Worm (Caenorhabditis elegans) whole organism, L3 larva: ENCODE measurements around the gene vmo-1.
"Not testable (repeated sequence)": the region's sequence is repeated elsewhere in the genome, so short reads cannot be mapped to it uniquely, and the experiment has no call there.

Experiments used
- egl-27 ChIP-seq: sonication (generic microtip); optimal IDR thresholded peaks from 4 replicates; lab custom pipeline; 2017; ENCODE audit warnings: missing biosample characterization, missing genetic modification reagents, missing genetic modification characterization
- fos-1 ChIP-seq: fragments of 150-350 bp; optimal IDR thresholded peaks from 2 replicates; lab custom pipeline; 2014; ENCODE audit warnings: missing biosample characterization, missing genetic modification characterization
- jun-1 ChIP-seq: fragments of 150-350 bp; optimal IDR thresholded peaks from 2 replicates; lab custom pipeline; 2014; ENCODE audit warnings: missing biosample characterization, missing genetic modification reagents, missing genetic modification characterization
- mdl-1 ChIP-seq: fragments of 150-350 bp; optimal IDR thresholded peaks from 2 replicates; lab custom pipeline; 2014; ENCODE audit warnings: missing biosample characterization, missing genetic modification characterization
- nhr-11 ChIP-seq: fragments of 150-350 bp; optimal IDR thresholded peaks from 2 replicates; lab custom pipeline; 2014; ENCODE audit warnings: missing biosample characterization, missing genetic modification characterization
- pha-4 ChIP-seq: fragments of 150-350 bp; optimal IDR thresholded peaks from 2 replicates; lab custom pipeline; 2014; ENCODE audit warnings: missing biosample characterization, missing genetic modification reagents, missing genetic modification characterization
- pqm-1 ChIP-seq: fragments of 150-350 bp; optimal IDR thresholded peaks from 2 replicates; lab custom pipeline; 2017; ENCODE audit warnings: missing biosample characterization, missing genetic modification characterization, inconsistent platforms
- skn-1 ChIP-seq: fragments of 150-350 bp; optimal IDR thresholded peaks from 2 replicates; lab custom pipeline; 2014; ENCODE audit warnings: missing biosample characterization, missing genetic modification characterization
- unc-39 ChIP-seq: sonication (generic microtip); optimal IDR thresholded peaks from 4 replicates; lab custom pipeline; 2017; ENCODE audit warnings: missing biosample characterization, missing genetic modification characterization
- unc-62 ChIP-seq: fragments of 150-350 bp; sonication (generic microtip); optimal IDR thresholded peaks from 4 replicates; lab custom pipeline; 2014; ENCODE audit warnings: missing biosample characterization, missing genetic modification reagents, missing genetic modification characterization

DNA sequence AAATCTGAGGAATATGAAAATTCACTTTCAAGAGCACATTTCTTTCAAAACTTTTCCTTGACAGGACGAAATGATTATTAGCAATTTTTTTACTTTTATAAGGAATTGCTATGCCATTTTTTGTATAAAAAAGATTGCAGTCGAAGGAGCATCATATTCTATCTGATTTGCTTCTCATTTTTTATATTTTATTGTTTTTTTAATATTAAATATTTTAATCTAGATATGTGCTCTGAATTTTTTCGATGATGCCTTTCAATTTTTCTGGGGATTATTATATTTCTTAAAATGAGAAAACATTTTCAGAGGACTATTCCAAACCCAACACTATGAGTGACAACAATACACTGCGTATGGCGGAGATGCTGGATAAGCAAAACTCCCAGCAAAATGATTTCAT is 11.2 kb upstream of the vmo-1 start, which contains the start of gene F26F2.13:
- not testable (repeated sequence) for TF ChIP-seq nhr-11 (tag; lab: Kevin White, UChicago); jun-1 (tag; lab: Kevin White, UChicago); mdl-1 (tag; lab: Kevin White, UChicago); fos-1 (tag; lab: Kevin White, UChicago); unc-62 (GFP tag; lab: Kevin White, UChicago); pqm-1 (tag; lab: Kevin White, UChicago); skn-1 (tag; lab: Kevin White, UChicago); pha-4 (tag; lab: Kevin White, UChicago); egl-27 (tag; lab: Kevin White, UChicago); unc-39
